Fruit fly (Drosophila melanogaster) ovary, adult (tissue): Measurements from ENCODE around the gene Tet.

Experiments
- CG17801 ChIP-seq: fragments of 200-800 bp; optimal IDR thresholded peaks from 2 replicates; lab custom pipeline; 2019; ENCODE audit warnings: missing biosample characterization, mild to moderate bottlenecking, missing genetic modification characterization, moderate library complexity; ENCODE audit not compliant: partially characterized antibody

Gene Tet

dm6 chr3L:2879005-2879826 lies at the start of gene Tet:
Tet (minus strand) TSS chr3L:2879158.
- TF ChIP-seq CG17801, result no peak

dm6 chr3L:2923097-2923496 lies 44.1 kb upstream of the Tet start:
- TF ChIP-seq CG17801, result no peak

- no peak for TF ChIP-seq CG17801
These were observed 39.7 kb upstream of the Tet start for dm6 chr3L:2918628-2919027.

DNA sequence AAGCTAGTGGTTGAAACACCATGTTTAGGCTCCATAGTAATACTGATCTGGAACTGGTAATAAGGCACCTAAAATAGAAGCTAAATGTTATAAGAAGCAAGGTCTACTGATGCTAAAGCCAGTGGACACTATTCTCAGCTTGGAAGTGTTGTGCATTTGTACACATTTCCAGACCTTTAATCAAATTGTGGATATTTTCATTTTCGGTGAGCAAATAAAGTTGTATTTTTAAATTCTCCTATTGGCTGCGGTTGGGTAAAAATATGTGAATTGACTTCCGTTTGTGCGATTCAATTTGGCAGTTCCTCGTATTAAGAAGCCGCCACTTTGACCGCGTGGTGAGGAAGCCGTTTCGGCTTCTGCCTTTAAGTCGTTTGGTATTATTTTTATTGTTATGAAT lies 37.6 kb upstream of the Tet start, which contains the start of gene CG9970:
Gene CG9970 (minus strand): TSS at position 101 of the 400 bp plus-strand sequence.
- TF ChIP-seq CG17801, result no peak

DNA sequence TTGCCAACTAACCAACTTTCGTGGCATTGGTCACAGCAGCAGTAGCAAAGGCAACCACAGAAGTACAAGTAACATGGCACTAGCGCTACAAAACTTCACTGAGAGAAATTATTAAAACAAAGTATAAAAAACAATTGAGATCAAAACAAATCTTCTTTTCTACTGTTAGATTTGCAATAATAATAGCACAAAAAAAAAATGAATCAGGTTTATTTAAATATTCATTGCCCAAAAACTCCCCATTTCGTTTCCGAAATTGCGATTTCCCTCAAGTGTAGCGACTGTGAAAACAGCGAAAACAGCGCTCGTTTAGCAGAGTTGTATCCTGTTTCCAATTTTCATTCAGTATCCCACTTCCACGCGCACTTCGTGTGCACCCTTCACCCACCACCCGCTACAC lies 34.3 kb upstream of the Tet start:
- TF ChIP-seq CG17801, result no peak

DNA sequence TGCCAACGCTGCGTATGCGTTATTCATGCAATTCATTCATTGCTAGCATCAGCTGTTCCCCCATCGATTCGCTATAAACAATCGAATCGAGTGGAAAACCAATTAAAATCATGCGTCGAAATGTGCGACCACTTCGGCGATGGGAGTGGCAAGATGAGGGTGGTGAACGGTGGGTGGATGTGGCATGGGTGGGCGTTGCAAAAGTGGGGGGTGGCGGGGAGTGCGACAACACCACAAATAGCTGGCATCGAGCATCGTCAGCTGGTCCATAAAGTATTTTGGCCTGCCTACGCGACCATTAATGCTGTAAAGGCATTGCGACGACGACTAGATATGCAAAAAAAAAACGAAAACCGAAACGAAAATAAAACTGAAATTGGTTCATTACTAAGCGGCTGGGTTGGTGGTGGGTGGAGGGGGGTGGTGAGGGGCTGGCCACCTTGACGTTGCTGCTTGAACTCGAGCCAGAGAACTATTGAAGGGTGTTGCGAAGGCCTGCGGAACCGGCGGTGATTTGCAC lies 30.6 kb upstream of the Tet start:
- no peak for TF ChIP-seq CG17801

DNA sequence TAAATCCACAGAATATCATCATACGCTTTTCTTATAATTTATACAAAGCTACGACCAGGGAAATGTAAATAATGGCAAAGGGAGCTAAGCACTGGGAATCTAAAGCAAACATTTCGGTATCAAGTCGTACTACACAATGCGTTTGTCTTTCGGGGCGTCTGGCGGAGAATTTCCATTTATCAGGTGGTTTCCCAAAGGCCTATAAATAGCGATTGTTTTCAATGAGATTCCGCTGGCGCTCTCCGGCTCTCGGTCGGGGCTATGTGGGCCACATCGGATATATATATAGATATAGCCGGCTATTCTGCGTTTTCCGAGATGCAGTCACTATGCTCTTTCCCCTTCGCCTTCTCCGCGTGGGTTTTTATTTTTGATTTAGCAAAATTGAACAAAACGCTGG lies 27.4 kb upstream of the Tet start:
- no peak for TF ChIP-seq CG17801

dm6 chr3L:2896371-2896958 lies 17.5 kb upstream of the Tet start:
- no peak for TF ChIP-seq CG17801

dm6 chr3L:2894750-2895149 lies 15.8 kb upstream of the Tet start, which contains the start of gene Shab:
Shab (plus strand) TSS chr3L:2895017.
- no peak for TF ChIP-seq CG17801

DNA sequence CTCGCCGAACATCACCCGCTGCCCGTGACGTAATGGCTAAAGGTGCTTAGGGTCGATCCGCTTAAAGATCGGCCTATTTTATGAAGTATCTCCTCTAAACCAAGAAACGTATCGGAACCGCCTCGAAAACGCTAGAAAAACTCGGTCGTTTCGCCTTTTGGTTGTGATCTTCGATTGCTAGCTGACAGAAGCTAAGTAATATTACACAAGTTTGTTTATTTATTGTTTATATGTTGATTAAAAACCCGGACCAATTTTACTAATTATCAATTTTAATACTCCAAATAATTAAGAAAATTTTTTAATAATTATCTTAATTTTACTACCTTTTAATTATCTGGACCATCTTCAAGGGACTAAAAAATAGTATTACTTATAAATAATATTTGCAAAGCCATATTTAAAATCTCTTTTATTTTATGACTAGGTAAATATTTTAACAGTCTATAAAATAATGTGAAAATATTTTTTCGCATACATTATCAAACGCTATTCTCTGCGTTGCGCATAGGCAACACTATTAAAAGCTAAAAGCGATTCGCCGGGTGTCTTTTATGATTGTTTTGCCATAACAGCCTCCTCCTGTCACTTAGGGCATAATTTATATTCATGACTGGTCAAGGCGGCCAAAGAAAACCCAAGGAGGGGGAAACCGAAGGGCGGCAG lies 15.0 kb upstream of the Tet start:
- no peak for TF ChIP-seq CG17801

- TF ChIP-seq CG17801, result no peak
These were observed 13.1 kb upstream of the Tet start, which contains the start of gene spz5 for dm6 chr3L:2892105-2892504. spz5 (minus strand) TSS chr3L:2892166.

dm6 chr3L:2888150-2888549 lies 9.2 kb upstream of the Tet start:
- no peak for TF ChIP-seq CG17801

DNA sequence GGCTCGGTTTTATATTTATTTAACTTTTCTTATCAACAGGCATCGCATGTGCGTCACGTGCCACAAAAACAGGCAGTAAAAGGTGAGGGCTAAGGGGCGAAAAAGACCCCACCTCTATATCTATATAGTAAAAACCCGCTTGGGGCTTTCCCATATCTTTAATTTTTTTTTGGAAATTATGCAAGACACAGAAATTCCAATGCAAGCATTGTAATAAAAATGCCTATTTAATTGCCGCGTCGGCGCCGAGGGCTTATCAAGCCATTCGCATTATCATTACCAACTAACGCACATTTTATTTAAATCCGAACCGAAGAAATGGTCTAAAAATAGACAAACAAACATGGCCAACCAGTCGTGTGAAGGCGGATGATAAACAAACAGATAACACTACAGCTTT lies 8.4 kb upstream of the Tet start:
- TF ChIP-seq CG17801, result no peak

dm6 chr3L:2885568-2885967 lies 6.6 kb upstream of the Tet start:
- no peak for TF ChIP-seq CG17801

DNA sequence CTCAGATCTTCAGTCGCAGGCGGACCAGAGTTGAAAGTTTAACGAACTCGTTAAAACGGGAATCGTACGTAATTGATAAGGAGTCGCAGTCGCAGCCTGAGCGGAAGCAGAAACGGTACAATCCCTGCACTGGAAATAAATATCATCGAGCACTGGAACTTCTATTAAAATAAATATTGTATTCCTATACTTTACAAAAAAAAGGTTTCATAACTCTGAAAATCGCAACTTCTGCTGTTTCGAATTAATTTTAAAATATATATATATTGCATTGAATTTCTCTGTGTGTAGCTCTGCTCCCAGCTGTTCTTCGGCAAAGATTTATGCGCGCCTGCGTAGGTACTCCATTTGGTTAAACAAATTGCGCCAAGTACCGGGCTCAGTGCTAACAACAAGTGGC lies 5.4 kb upstream of the Tet start:
- no peak for TF ChIP-seq CG17801

DNA sequence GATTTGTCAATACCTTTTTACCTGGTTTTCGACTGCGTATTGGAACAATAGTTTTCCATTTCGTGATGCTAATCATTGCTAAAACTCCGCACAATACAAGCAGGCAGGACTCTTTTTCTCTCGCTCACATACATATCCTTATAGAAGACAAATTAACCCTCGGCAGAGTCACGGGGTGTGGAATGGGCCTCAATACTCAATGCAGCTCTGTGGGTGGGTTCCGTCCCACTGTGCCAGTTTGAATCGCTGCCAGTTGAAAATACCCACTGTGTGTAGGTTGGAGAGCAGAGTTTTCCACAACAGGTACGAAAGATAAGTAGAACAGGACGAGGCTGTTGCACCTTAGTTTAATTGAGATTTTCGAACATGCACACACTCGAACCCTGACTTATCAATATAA lies 3.4 kb upstream of the Tet start:
- TF ChIP-seq CG17801, result no peak

dm6 chr3L:2881582-2881981 lies 2.6 kb upstream of the Tet start:
- no peak for TF ChIP-seq CG17801

- no peak for TF ChIP-seq CG17801
These were observed 821 bp upstream of the Tet start for dm6 chr3L:2879827-2880131.
